Fruit fly (Drosophila melanogaster) whole organism, wandering third instar larva: Measurements from ENCODE around the gene MAGE.

ENCODE experiments used
- Abd-B ChIP-seq: fragments of >200 bp; optimal IDR thresholded peaks from 2 replicates; lab custom pipeline; 2017; ENCODE audit warnings: missing biosample characterization, missing genetic modification characterization
- CG9705 ChIP-seq: fragments of 200-800 bp; sonication (Bioruptor generic); optimal IDR thresholded peaks from 2 replicates; lab custom pipeline; 2018; ENCODE audit warnings: missing biosample characterization, mild to moderate bottlenecking, missing genetic modification characterization
- CrebA ChIP-seq: fragments of 200-800 bp; sonication (Bioruptor generic); optimal IDR thresholded peaks from 2 replicates; lab custom pipeline; 2016; ENCODE audit warnings: missing biosample characterization, mild to moderate bottlenecking, missing genetic modification characterization, borderline replicate concordance
- Dif ChIP-seq: fragments of 200-275, 200-300 bp; sonication (Bioruptor generic); optimal IDR thresholded peaks from 2 replicates; lab custom pipeline; 2018; ENCODE audit warnings: missing biosample characterization, missing genetic modification characterization; ENCODE audit not compliant: partially characterized antibody
- GATAd ChIP-seq: sonication (Bioruptor generic); optimal IDR thresholded peaks from 2 replicates; lab custom pipeline; 2016; ENCODE audit warnings: missing biosample characterization, missing genetic modification characterization
- HLH106 ChIP-seq: fragments of 200-800 bp; optimal IDR thresholded peaks from 3 replicates; lab custom pipeline; 2019; ENCODE audit warnings: missing biosample characterization, mild to moderate bottlenecking, missing genetic modification characterization, moderate library complexity
- Hnf4 ChIP-seq: fragments of 200-800 bp; sonication (Bioruptor generic); optimal IDR thresholded peaks from 2 replicates; lab custom pipeline; 2016; ENCODE audit warnings: missing biosample characterization, mild to moderate bottlenecking, missing genetic modification characterization
- Hr78 ChIP-seq: fragments of >200 bp; optimal IDR thresholded peaks from 2 replicates; lab custom pipeline; 2017; ENCODE audit warnings: missing biosample characterization, missing genetic modification characterization
- Hr83 ChIP-seq: fragments of 200-300 bp; sonication (Bioruptor generic); optimal IDR thresholded peaks from 2 replicates; lab custom pipeline; 2016; ENCODE audit warnings: missing biosample characterization, mild to moderate bottlenecking, missing genetic modification characterization, moderate library complexity; ENCODE audit not compliant: poor library complexity, severe bottlenecking
- Jra ChIP-seq: sonication (Bioruptor generic); optimal IDR thresholded peaks from 2 replicates; lab custom pipeline; 2016; ENCODE audit warnings: missing biosample characterization, missing genetic modification characterization
- Mio ChIP-seq: sonication (Bioruptor generic); optimal IDR thresholded peaks from 2 replicates; lab custom pipeline; 2016; ENCODE audit warnings: missing biosample characterization, missing genetic modification characterization
- N ChIP-seq: fragments of >200 bp; optimal IDR thresholded peaks from 2 replicates; lab custom pipeline; 2018; ENCODE audit warnings: missing biosample characterization, missing external identifiers, missing genetic modification characterization
- OdsH ChIP-seq: fragments of 200-800 bp; sonication (Bioruptor generic); optimal IDR thresholded peaks from 2 replicates; lab custom pipeline; 2016; ENCODE audit warnings: missing biosample characterization, mild to moderate bottlenecking, missing genetic modification characterization
- Rel ChIP-seq, 2 experiments: fragments of 200-800 bp; sonication (Bioruptor generic) in 1 of 2; optimal IDR thresholded peaks; 2 replicates in 1 of 2; 3 replicates in 1 of 2; lab custom pipeline; 2016 to 2019; ENCODE audit warnings: mild to moderate bottlenecking in 2 of 2, missing biosample characterization in 2 of 2, missing genetic modification characterization in 2 of 2, moderate library complexity in 1 of 2
- Sp1 ChIP-seq: fragments of 200-800 bp; sonication (Bioruptor generic); optimal IDR thresholded peaks from 3 replicates; lab custom pipeline; 2019; ENCODE audit warnings: missing biosample characterization, mild to moderate bottlenecking, missing genetic modification characterization, moderate library complexity
- Vsx2 ChIP-seq: fragments of 200-300, 225-300 bp; sonication (Bioruptor generic); optimal IDR thresholded peaks from 2 replicates; lab custom pipeline; 2018; ENCODE audit warnings: missing biosample characterization, missing genetic modification characterization; ENCODE audit not compliant: partially characterized antibody
- br ChIP-seq: fragments of 200-800 bp; sonication (Bioruptor generic); optimal IDR thresholded peaks from 2 replicates; lab custom pipeline; 2016; ENCODE audit warnings: missing biosample characterization, missing genetic modification characterization
- dl ChIP-seq, 2 experiments: fragments of 175-275, 200-275 bp in 1 of 2; fragments of 200-275 bp in 1 of 2; sonication (Bioruptor generic); optimal IDR thresholded peaks; lab custom pipeline; 2018; ENCODE audit warnings: mild to moderate bottlenecking in 2 of 2, missing biosample characterization in 2 of 2, missing genetic modification characterization in 2 of 2, moderate library complexity in 2 of 2; ENCODE audit not compliant: partially characterized antibody in 2 of 2, insufficient read depth in 1 of 2
- ey ChIP-seq: fragments of 200-800 bp; sonication (Bioruptor generic); optimal IDR thresholded peaks from 2 replicates; lab custom pipeline; 2016; ENCODE audit warnings: missing biosample characterization, missing genetic modification characterization
- foxo ChIP-seq, 2 experiments: fragments of 200-800 bp; sonication (Bioruptor generic); optimal IDR thresholded peaks; 2 replicates in 1 of 2; 3 replicates in 1 of 2; lab custom pipeline; 2016 to 2017; ENCODE audit warnings: missing biosample characterization in 2 of 2, missing genetic modification characterization in 2 of 2
- fru ChIP-seq: fragments of 200-800 bp; sonication (Bioruptor generic); optimal IDR thresholded peaks from 3 replicates; lab custom pipeline; 2016; ENCODE audit warnings: missing biosample characterization, mild to moderate bottlenecking, missing genetic modification characterization
- h ChIP-seq: fragments of 200-800 bp; sonication (Bioruptor generic); optimal IDR thresholded peaks from 3 replicates; lab custom pipeline; 2016; ENCODE audit warnings: missing biosample characterization, mild to moderate bottlenecking, missing genetic modification characterization
- jim ChIP-seq: fragments of 175-275, 200-325 bp; sonication (Bioruptor generic); optimal IDR thresholded peaks from 2 replicates; lab custom pipeline; 2016; ENCODE audit warnings: missing biosample characterization, mild to moderate bottlenecking, missing genetic modification characterization
- pan ChIP-seq: fragments of >200 bp; optimal IDR thresholded peaks from 2 replicates; lab custom pipeline; 2017
- psq ChIP-seq: fragments of 200-800 bp; sonication (Bioruptor generic); optimal IDR thresholded peaks from 3 replicates; lab custom pipeline; 2017; ENCODE audit warnings: missing biosample characterization, mild to moderate bottlenecking, missing genetic modification characterization, moderate library complexity
- rgr ChIP-seq: fragments of 200-800 bp; sonication (Bioruptor generic); optimal IDR thresholded peaks from 3 replicates; lab custom pipeline; 2016; ENCODE audit warnings: missing biosample characterization, mild to moderate bottlenecking, missing genetic modification characterization
- sage ChIP-seq: fragments of 200-800 bp; sonication (Bioruptor generic); optimal IDR thresholded peaks from 2 replicates; lab custom pipeline; 2016; ENCODE audit warnings: missing biosample characterization, mild to moderate bottlenecking, missing genetic modification characterization
- usp ChIP-seq: fragments of >200 bp; optimal IDR thresholded peaks from 2 replicates; lab custom pipeline; 2017; ENCODE audit warnings: missing biosample characterization, missing genetic modification characterization
- woc ChIP-seq: sonication (Bioruptor generic); optimal IDR thresholded peaks from 2 replicates; lab custom pipeline; 2016; ENCODE audit warnings: missing biosample characterization, mild to moderate bottlenecking, missing genetic modification characterization

MAGE gene

DNA sequence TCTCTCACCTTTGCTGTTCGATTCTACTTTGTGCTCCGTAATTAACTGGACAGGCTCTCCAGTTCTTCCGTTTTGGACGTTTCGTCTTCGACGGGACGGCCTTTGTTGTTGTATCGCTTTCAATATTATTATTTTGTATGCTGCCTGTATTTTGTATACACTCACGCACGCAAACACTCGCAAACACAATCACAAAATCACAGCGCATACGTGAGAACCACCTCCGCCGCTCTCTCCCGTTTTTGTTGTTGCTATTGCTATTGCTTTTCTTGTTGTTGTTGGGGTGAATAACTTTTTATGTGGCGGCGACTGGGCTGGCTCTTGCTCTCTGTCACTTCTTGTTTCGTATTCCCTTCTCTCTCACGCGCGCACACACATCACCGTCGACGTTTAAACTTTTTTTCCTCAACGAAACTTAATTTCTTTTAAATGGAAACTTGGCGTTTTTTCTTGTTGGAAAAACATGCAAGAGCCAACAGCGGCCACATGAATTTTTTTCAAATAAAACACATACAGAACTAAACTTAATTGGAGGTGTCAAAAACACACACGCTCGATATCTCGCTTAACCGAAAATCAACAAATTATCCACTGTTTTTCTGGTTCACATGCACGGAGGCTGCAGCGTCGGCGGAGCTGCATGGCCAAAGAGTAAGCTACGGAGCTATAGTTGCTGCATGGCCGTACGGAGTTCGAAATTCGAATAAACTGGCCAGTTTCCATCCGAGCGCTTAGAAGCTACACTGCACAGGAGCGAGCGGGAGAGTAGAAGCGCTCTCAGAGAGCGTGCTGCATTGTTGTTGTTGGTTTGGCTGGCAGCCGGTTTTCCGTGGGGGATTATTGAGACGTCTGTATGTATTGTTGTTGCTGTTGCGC is 47.0 kb downstream of the MAGE start:
- TF ChIP-seq Rel (GFP tag; optimal IDR thresholded peaks at IDR 0.05; lab: Kevin White, UChicago) = no peak
- peak; percentile 81 for TF ChIP-seq Rel (tag; optimal IDR thresholded peaks at IDR 0.05; lab: Kevin White, UChicago)
- peak; percentile 8 for TF ChIP-seq OdsH (GFP tag; lab: Kevin White, UChicago)
- no peak for TF ChIP-seq Hr78 (GFP tag; lab: Kevin White, UChicago)
- TF ChIP-seq ey (GFP tag; lab: Kevin White, UChicago) = peak; percentile 31
- TF ChIP-seq br (GFP tag; lab: Kevin White, UChicago) = peak; percentile 20
- peak; percentile 63 for TF ChIP-seq sage (GFP tag; lab: Kevin White, UChicago)
- TF ChIP-seq CG9705 = peak; percentile 0
- TF ChIP-seq N = peak; percentile 2
- TF ChIP-seq Abd-B (GFP tag; lab: Kevin White, UChicago) = no peak
- TF ChIP-seq Dif = peak; percentile 98
- peak; percentile 83 for TF ChIP-seq psq
- peak; percentile 25 for TF ChIP-seq h (GFP tag; lab: Kevin White, UChicago)
- TF ChIP-seq fru (GFP tag; lab: Kevin White, UChicago) = peak; percentile 35
- TF ChIP-seq foxo (GFP tag; optimal IDR thresholded peaks at IDR 0.05; lab: Kevin White, UChicago) = peak in 1 of 2 experiments; percentile 25
- peak; percentile 93 for TF ChIP-seq Vsx2
- TF ChIP-seq Hnf4 (GFP tag; lab: Kevin White, UChicago) = peak; percentile 42
- TF ChIP-seq dl (GFP tag; optimal IDR thresholded peaks at IDR 0.05; lab: Kevin White, UChicago; ENCODE audit: insufficient read depth in 1 of 2, partially characterized antibody in 2 of 2) = peak; percentile 95 to 96
- TF ChIP-seq Mio = no peak
- no peak for TF ChIP-seq pan (lab: Kevin White, UChicago)
- TF ChIP-seq, all 38 proteins: peak for 15

dm6 chr3R:7105503-7106164 is 49.3 kb downstream of the MAGE start:
- TF ChIP-seq Hr78 (GFP tag; lab: Kevin White, UChicago) (no peak), Rel (GFP tag; optimal IDR thresholded peaks at IDR 0.05; lab: Kevin White, UChicago) (no peak), Rel (tag; optimal IDR thresholded peaks at IDR 0.05; lab: Kevin White, UChicago) (no peak), usp (GFP tag; lab: Kevin White, UChicago) (no peak), jim (GFP tag; lab: Kevin White, UChicago) (no peak), ey (GFP tag; lab: Kevin White, UChicago) (no peak), h (GFP tag; lab: Kevin White, UChicago) (no peak), dl (GFP tag; optimal IDR thresholded peaks at IDR 0.05; lab: Kevin White, UChicago; ENCODE audit: insufficient read depth in 1 of 2, partially characterized antibody in 2 of 2) (no peak), Sp1 (no peak)

DNA sequence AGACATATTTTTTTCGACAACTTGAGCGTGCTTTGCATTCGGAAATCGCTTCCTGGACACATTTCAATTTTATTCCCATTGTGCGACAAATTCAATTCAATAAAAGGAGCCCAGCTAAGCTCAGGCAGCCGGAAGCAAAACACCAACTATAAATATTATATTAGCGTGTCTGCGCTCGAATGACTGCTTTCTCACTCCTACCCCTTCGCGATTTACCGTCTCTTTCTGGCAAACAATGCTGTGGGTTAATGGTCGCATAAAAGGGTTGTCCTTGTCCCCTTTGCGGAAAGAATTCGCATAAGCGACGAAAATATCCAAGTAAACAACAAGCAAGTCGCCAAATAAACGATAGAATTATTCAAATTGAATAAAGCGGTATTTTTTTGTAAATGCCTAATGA is 50.7 kb downstream of the MAGE start:
- TF ChIP-seq br (GFP tag; lab: Kevin White, UChicago) (no peak), HLH106 (tag; lab: Kevin White, UChicago) (no peak), Hr83 (no peak), Dif (no peak), Mio (no peak), fru (GFP tag; lab: Kevin White, UChicago) (no peak), N (no peak), Jra (no peak), Sp1 (no peak), rgr (GFP tag; lab: Kevin White, UChicago) (no peak), CrebA (GFP tag; lab: Kevin White, UChicago) (no peak), sage (GFP tag; lab: Kevin White, UChicago) (no peak), woc (GFP tag; lab: Kevin White, UChicago) (no peak), GATAd (GFP tag; lab: Kevin White, UChicago) (no peak), dl (GFP tag; optimal IDR thresholded peaks at IDR 0.05; lab: Kevin White, UChicago; ENCODE audit: insufficient read depth in 1 of 2, partially characterized antibody in 2 of 2) (no peak), jim (GFP tag; lab: Kevin White, UChicago) (no peak), OdsH (GFP tag; lab: Kevin White, UChicago) (no peak)
